Fruit fly (Drosophila melanogaster) whole organism, prepupa: ENCODE results near the gene Takl1.

Source experiments
- Blimp-1 ChIP-seq: fragments of 200-800 bp; sonication (Bioruptor generic); optimal IDR thresholded peaks from 3 replicates; lab custom pipeline; 2017; ENCODE audit warnings: missing biosample characterization, missing genetic modification characterization, mild to moderate bottlenecking, moderate library complexity, missing genetic modification reagents
- CG6792 ChIP-seq: fragments of 200-800 bp; sonication (Bioruptor generic); optimal IDR thresholded peaks from 3 replicates; lab custom pipeline; 2016; ENCODE audit warnings: missing biosample characterization, missing genetic modification characterization
- CG6808 ChIP-seq: fragments of 200-800 bp; sonication (Bioruptor generic); optimal IDR thresholded peaks from 3 replicates; lab custom pipeline; 2017; ENCODE audit warnings: missing biosample characterization, missing genetic modification characterization, mild to moderate bottlenecking, moderate library complexity, missing genetic modification reagents
- CG8632 ChIP-seq: fragments of 200-800 bp; sonication (Bioruptor generic); optimal IDR thresholded peaks from 3 replicates; lab custom pipeline; 2016; ENCODE audit warnings: missing biosample characterization, missing genetic modification characterization
- Sox14 ChIP-seq: fragments of 200-800 bp; sonication (Bioruptor generic); optimal IDR thresholded peaks from 3 replicates; lab custom pipeline; 2016; ENCODE audit warnings: missing biosample characterization, missing genetic modification characterization
- achi ChIP-seq: fragments of 200-800 bp; sonication (Bioruptor generic); optimal IDR thresholded peaks from 3 replicates; lab custom pipeline; 2016; ENCODE audit warnings: missing biosample characterization, missing genetic modification characterization
- dac ChIP-seq: fragments of 200-800 bp; sonication (Bioruptor generic); optimal IDR thresholded peaks from 2 replicates; lab custom pipeline; 2017; ENCODE audit warnings: missing biosample characterization, mild to moderate bottlenecking, missing genetic modification characterization
- svp ChIP-seq: fragments of 200-800 bp; sonication (Bioruptor generic); peaks from one replicate; lab custom pipeline; 2016; ENCODE audit warnings: missing biosample characterization, missing genetic modification characterization

DNA sequence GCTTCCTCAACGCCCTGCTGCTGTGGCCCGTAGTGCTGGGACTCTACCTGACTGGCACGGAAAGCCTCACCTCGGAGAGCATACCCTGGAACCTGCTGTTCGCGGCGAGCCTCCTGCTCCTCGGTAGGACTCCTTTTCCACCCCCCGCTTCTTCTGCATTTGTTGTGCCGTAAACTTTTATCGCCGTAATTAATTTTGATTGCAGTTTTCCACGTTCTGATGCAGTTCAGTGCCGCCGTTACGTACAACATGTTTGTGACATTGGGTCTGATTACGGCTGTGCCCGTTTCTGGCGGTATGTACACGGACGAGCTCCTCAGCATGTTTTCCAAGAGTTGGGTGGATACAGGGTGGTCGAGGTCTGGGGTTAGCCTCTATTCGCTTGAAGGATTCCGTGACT is 22.9 kb downstream of the Takl1 start:
- TF ChIP-seq CG8632 (no peak), svp (GFP tag; lab: Kevin White, UChicago) (no peak), achi (no peak), Sox14 (GFP tag; lab: Kevin White, UChicago) (no peak), CG6808 (no peak), dac (GFP tag; lab: Kevin White, UChicago) (no peak), CG6792 (GFP tag; lab: Kevin White, UChicago) (no peak), Blimp-1 (GFP tag; lab: Kevin White, UChicago) (no peak)
